In the genomic region with DNA sequence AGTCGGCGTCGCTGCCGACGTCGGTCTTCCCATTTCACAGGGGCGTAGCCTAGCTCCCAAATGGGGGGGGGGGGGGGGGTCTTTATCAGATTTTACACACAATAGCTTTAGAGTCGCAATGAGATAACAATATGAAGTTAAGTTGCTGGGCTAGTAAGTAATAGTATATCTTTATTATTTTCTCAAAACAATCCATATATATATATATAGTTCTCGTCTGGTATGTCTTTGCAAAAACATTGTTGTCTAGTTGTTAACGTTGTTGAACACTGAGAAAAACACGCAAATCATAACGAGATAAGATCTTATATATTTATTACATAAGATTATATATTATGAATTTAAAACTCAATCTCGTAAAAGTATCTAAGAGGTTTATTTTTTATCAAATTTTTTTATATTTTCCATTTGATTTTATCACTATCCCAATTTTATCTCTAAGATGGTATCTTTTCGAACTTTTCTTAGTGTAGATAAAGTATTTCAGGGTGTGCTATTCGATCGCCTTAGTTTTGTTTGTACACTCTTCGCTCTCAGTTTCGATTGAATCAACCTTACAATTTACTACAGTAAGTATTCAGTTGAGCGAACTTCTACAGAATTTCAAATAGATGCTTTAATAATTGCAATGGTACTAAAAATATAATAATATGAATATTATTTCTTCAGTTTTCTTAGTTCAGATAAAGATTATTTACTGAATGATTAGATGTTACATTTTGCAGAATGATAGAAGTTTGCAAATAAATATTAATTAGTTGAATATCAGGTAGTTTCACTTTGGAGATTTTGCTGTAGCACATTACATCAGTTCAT, we compare ENCODE assay signal across 1 fruit fly cellular context.
TF ChIP-seq lines count a peak whose summit lies in the region.

No protein-coding gene starts in this region.

TF ChIP-seq in whole organism, embryonic, 481 proteins besides CTCF, POLR2A, EP300 and RAD21 (continued from another document and continues in another):
- TF ChIP-seq mld (GFP tag; IDR thresholded peaks at IDR 0.05; lab: Robert Waterston, UW; ENCODE audit: partially characterized antibody) = no peak
- TF ChIP-seq pzg (GFP tag; optimal IDR thresholded peaks at IDR 0.05; lab: Kevin White, UChicago) = peak; percentile 13
- TF ChIP-seq CG8290 (GFP tag; optimal IDR thresholded peaks at IDR 0.05; lab: Kevin White, UChicago) = no peak
- TF ChIP-seq CG8290 (tag; optimal IDR thresholded peaks at IDR 0.05; lab: Kevin White, UChicago) = peak in 1 of 2 experiments; percentile 84
- TF ChIP-seq CG11723 (GFP tag; optimal IDR thresholded peaks at IDR 0.05; lab: Kevin White, UChicago) = peak; percentile 51
- TF ChIP-seq CG32767 (GFP tag; IDR thresholded peaks at IDR 0.05; lab: Robert Waterston, UW) = no peak
- peak; percentile 58; the same call in 1 of the 2 replicates for TF ChIP-seq chm (GFP tag; IDR thresholded peaks at IDR 0.05; lab: Robert Waterston, UW)
- no peak for TF ChIP-seq CG2199 (GFP tag; IDR thresholded peaks at IDR 0.05; lab: Robert Waterston, UW)
- TF ChIP-seq az2 (GFP tag; optimal IDR thresholded peaks at IDR 0.05; lab: Kevin White, UChicago) = no peak
- peak; percentile 76 for TF ChIP-seq CG10543 (GFP tag; optimal IDR thresholded peaks at IDR 0.05; lab: Kevin White, UChicago)
- TF ChIP-seq CG1602 (GFP tag; optimal IDR thresholded peaks at IDR 0.05; lab: Kevin White, UChicago) = no peak
- peak; percentile 58 for TF ChIP-seq CG10321 (GFP tag; IDR thresholded peaks at IDR 0.05; lab: Robert Waterston, UW)
- no peak for TF ChIP-seq BEAF-32 (GFP tag; optimal IDR thresholded peaks at IDR 0.05; lab: Kevin White, UChicago)
- peak; percentile 76 for TF ChIP-seq CoRest (tag; optimal IDR thresholded peaks at IDR 0.05; lab: Kevin White, UChicago)
- no peak for TF ChIP-seq CG8089 (GFP tag; optimal IDR thresholded peaks at IDR 0.05; lab: Kevin White, UChicago)
- TF ChIP-seq shn (GFP tag; optimal IDR thresholded peaks at IDR 0.05; lab: Kevin White, UChicago) = no peak
- peak; percentile 46 for TF ChIP-seq Fer2 (tag; optimal IDR thresholded peaks at IDR 0.05; lab: Kevin White, UChicago)
- TF ChIP-seq CG1603 (tag; optimal IDR thresholded peaks at IDR 0.05; lab: Kevin White, UChicago) = peak; percentile 17
- TF ChIP-seq CG17912 (GFP tag; optimal IDR thresholded peaks at IDR 0.05; lab: Kevin White, UChicago) = no peak
- TF ChIP-seq sr (GFP tag; IDR thresholded peaks at IDR 0.05; lab: Robert Waterston, UW) = 0 out of 3 replicates have a peak, but pooled peaks have one; percentile 54
- peak; percentile 65 for TF ChIP-seq sd (tag; optimal IDR thresholded peaks at IDR 0.05; lab: Kevin White, UChicago)
- no peak for TF ChIP-seq CG6254 (GFP tag; optimal IDR thresholded peaks at IDR 0.05; lab: Kevin White, UChicago)
- peak; percentile 80 for TF ChIP-seq BtbVII (GFP tag; optimal IDR thresholded peaks at IDR 0.05; lab: Kevin White, UChicago)
- TF ChIP-seq unc-4 (GFP tag; IDR thresholded peaks at IDR 0.05; lab: Robert Waterston, UW; ENCODE audit: partially characterized antibody) = no peak
- peak; percentile 94 for TF ChIP-seq Gug (GFP tag; IDR thresholded peaks at IDR 0.05; lab: Robert Waterston, UW)
- TF ChIP-seq row (GFP tag; IDR thresholded peaks at IDR 0.05; lab: Robert Waterston, UW) = peak; percentile 84
- TF ChIP-seq CG14710 (tag; optimal IDR thresholded peaks at IDR 0.05; lab: Kevin White, UChicago) = peak; percentile 38
- no peak for TF ChIP-seq CG3065 (GFP tag; optimal IDR thresholded peaks at IDR 0.05; lab: Kevin White, UChicago)
- peak; percentile 47; the same call in 1 of the 2 replicates for TF ChIP-seq Nf-YA (GFP tag; IDR thresholded peaks at IDR 0.05; lab: Robert Waterston, UW)
- TF ChIP-seq CG10366 (GFP tag; IDR thresholded peaks at IDR 0.05; lab: Robert Waterston, UW) = peak; percentile 77
- no peak for TF ChIP-seq dm (GFP tag; optimal IDR thresholded peaks at IDR 0.05; lab: Kevin White, UChicago)
- no peak for TF ChIP-seq pb (GFP tag; optimal IDR thresholded peaks at IDR 0.05; lab: Kevin White, UChicago)
- TF ChIP-seq Optix (GFP tag; IDR thresholded peaks at IDR 0.05; lab: Robert Waterston, UW) = peak; percentile 45; the same call in 1 of the 3 replicates
- TF ChIP-seq h (optimal IDR thresholded peaks at IDR 0.05; lab: Kevin White, UChicago) = no peak
- TF ChIP-seq CG10209 (GFP tag; optimal IDR thresholded peaks at IDR 0.05; lab: Kevin White, UChicago) = peak; percentile 74
- no peak for TF ChIP-seq tio (GFP tag; optimal IDR thresholded peaks at IDR 0.05; lab: Kevin White, UChicago)
- peak; percentile 78 for TF ChIP-seq CG4730 (GFP tag; IDR thresholded peaks at IDR 0.05; lab: Robert Waterston, UW)
- no peak for TF ChIP-seq tna (GFP tag; IDR thresholded peaks at IDR 0.05; lab: Robert Waterston, UW; ENCODE audit: partially characterized antibody)
- no peak for TF ChIP-seq nom (GFP tag; optimal IDR thresholded peaks at IDR 0.05; lab: Kevin White, UChicago)
- no peak for TF ChIP-seq Dip2 (GFP tag; IDR thresholded peaks at IDR 0.05; lab: Robert Waterston, UW)
- TF ChIP-seq zen2 (GFP tag; IDR thresholded peaks at IDR 0.05; lab: Robert Waterston, UW; ENCODE audit: partially characterized antibody) = no peak
- no peak for TF ChIP-seq seq (GFP tag; IDR thresholded peaks at IDR 0.05; lab: Robert Waterston, UW)
- TF ChIP-seq CG10462 (GFP tag; optimal IDR thresholded peaks at IDR 0.05; lab: Kevin White, UChicago) = no peak
- TF ChIP-seq CG7963 (GFP tag; IDR thresholded peaks at IDR 0.05; lab: Robert Waterston, UW; ENCODE audit: partially characterized antibody) = no peak
- TF ChIP-seq Adf1 (GFP tag; IDR thresholded peaks at IDR 0.05; lab: Robert Waterston, UW) = peak; percentile 96
- TF ChIP-seq trem (tag; optimal IDR thresholded peaks at IDR 0.05; lab: Kevin White, UChicago) = peak; percentile 24
- peak; percentile 24 for TF ChIP-seq dmrt11E (tag; optimal IDR thresholded peaks at IDR 0.05; lab: Kevin White, UChicago)
- peak; percentile 88 for TF ChIP-seq CG2678 (tag; optimal IDR thresholded peaks at IDR 0.05; lab: Kevin White, UChicago)
- TF ChIP-seq Hand (GFP tag; optimal IDR thresholded peaks at IDR 0.05; lab: Kevin White, UChicago) = peak; percentile 72
- peak; percentile 83 for TF ChIP-seq Drgx (GFP tag; IDR thresholded peaks at IDR 0.05; lab: Robert Waterston, UW)
- peak; percentile 60 for TF ChIP-seq CG12071 (GFP tag; optimal IDR thresholded peaks at IDR 0.05; lab: Kevin White, UChicago)
- TF ChIP-seq MBD-R2 (GFP tag; IDR thresholded peaks at IDR 0.05; lab: Robert Waterston, UW) = peak; percentile 65; the same call in 1 of the 2 replicates
- TF ChIP-seq CG1792 (GFP tag; optimal IDR thresholded peaks at IDR 0.05; lab: Kevin White, UChicago) = no peak
- TF ChIP-seq Mes4 (GFP tag; optimal IDR thresholded peaks at IDR 0.05; lab: Kevin White, UChicago) = no peak
- TF ChIP-seq Ptx1 (GFP tag; IDR thresholded peaks at IDR 0.05; lab: Robert Waterston, UW) = peak; percentile 79
- TF ChIP-seq CG4404 (GFP tag; IDR thresholded peaks at IDR 0.05; lab: Robert Waterston, UW) = peak; percentile 66; the same call in 1 of the 2 replicates
- TF ChIP-seq run (tag; optimal IDR thresholded peaks at IDR 0.05; lab: Kevin White, UChicago) = no peak
- peak; percentile 84 for TF ChIP-seq CG8924 (tag; optimal IDR thresholded peaks at IDR 0.05; lab: Kevin White, UChicago)
- no peak for TF ChIP-seq pan (optimal IDR thresholded peaks at IDR 0.05; lab: Kevin White, UChicago)
- peak in 1 of 2 experiments; percentile 78 for TF ChIP-seq pan (GFP tag; optimal IDR thresholded peaks at IDR 0.05 in 1 of 2, IDR thresholded peaks at IDR 0.05 in 1 of 2)
- TF ChIP-seq bab2 (GFP tag; optimal IDR thresholded peaks at IDR 0.05; lab: Kevin White, UChicago) = peak; percentile 11
- TF ChIP-seq CG12942 (GFP tag; optimal IDR thresholded peaks at IDR 0.05; lab: Kevin White, UChicago) = no peak
- no peak for TF ChIP-seq jumu (GFP tag; optimal IDR thresholded peaks at IDR 0.05; lab: Kevin White, UChicago)
- peak; percentile 87 for TF ChIP-seq CG15514 (GFP tag; optimal IDR thresholded peaks at IDR 0.05; lab: Kevin White, UChicago)
- TF ChIP-seq Meics (GFP tag; optimal IDR thresholded peaks at IDR 0.05; lab: Kevin White, UChicago) = peak; percentile 93
- TF ChIP-seq schlank (tag; optimal IDR thresholded peaks at IDR 0.05; lab: Kevin White, UChicago) = peak; percentile 78
- peak; percentile 93 for TF ChIP-seq CG18599 (GFP tag; optimal IDR thresholded peaks at IDR 0.05; lab: Kevin White, UChicago)
- peak; percentile 81 for TF ChIP-seq CG7839 (tag; optimal IDR thresholded peaks at IDR 0.05; lab: Kevin White, UChicago)
- no peak for TF ChIP-seq chn (GFP tag; optimal IDR thresholded peaks at IDR 0.05; lab: Kevin White, UChicago)
- no peak for TF ChIP-seq pnt (GFP tag; optimal IDR thresholded peaks at IDR 0.05; lab: Kevin White, UChicago)
- peak; percentile 54; the same call in 1 of the 2 replicates for TF ChIP-seq CkIIα-i1 (GFP tag; IDR thresholded peaks at IDR 0.05; lab: Robert Waterston, UW)
- TF ChIP-seq sima (GFP tag; optimal IDR thresholded peaks at IDR 0.05; lab: Kevin White, UChicago) = no peak
- peak; percentile 41 for TF ChIP-seq CG17829 (tag; optimal IDR thresholded peaks at IDR 0.05; lab: Kevin White, UChicago)
- TF ChIP-seq her (GFP tag; optimal IDR thresholded peaks at IDR 0.05; lab: Kevin White, UChicago) = no peak
- no peak for TF ChIP-seq CG2129 (GFP tag; IDR thresholded peaks at IDR 0.05; lab: Robert Waterston, UW; ENCODE audit: partially characterized antibody)
- no peak for TF ChIP-seq cato (GFP tag; optimal IDR thresholded peaks at IDR 0.05; lab: Kevin White, UChicago; ENCODE audit: borderline replicate concordance)
- peak; percentile 79 for TF ChIP-seq zf30C (GFP tag; optimal IDR thresholded peaks at IDR 0.05; lab: Kevin White, UChicago)
- TF ChIP-seq CG7928 (GFP tag; optimal IDR thresholded peaks at IDR 0.05; lab: Kevin White, UChicago) = peak; percentile 42
- TF ChIP-seq repo (GFP tag; optimal IDR thresholded peaks at IDR 0.05; lab: Kevin White, UChicago) = no peak
- peak; percentile 88 for TF ChIP-seq CG11247 (GFP tag; IDR thresholded peaks at IDR 0.05; lab: Robert Waterston, UW)
- no peak for TF ChIP-seq CG9797 (GFP tag; optimal IDR thresholded peaks at IDR 0.05; lab: Kevin White, UChicago)
- TF ChIP-seq Nf-YB (GFP tag; optimal IDR thresholded peaks at IDR 0.05; lab: Kevin White, UChicago) = peak; percentile 58
- no peak for TF ChIP-seq CG3726 (GFP tag; IDR thresholded peaks at IDR 0.05; lab: Robert Waterston, UW)
- peak; percentile 50 for TF ChIP-seq Sox102F (GFP tag; optimal IDR thresholded peaks at IDR 0.05; lab: Kevin White, UChicago)
- TF ChIP-seq ttk (GFP tag; IDR thresholded peaks at IDR 0.05; lab: Robert Waterston, UW) = peak; percentile 68
- peak; percentile 36 for TF ChIP-seq E2f2 (GFP tag; IDR thresholded peaks at IDR 0.05; lab: Robert Waterston, UW)
- TF ChIP-seq dpn (GFP tag; optimal IDR thresholded peaks at IDR 0.05; lab: Kevin White, UChicago) = peak in 1 of 2 experiments; percentile 40
- TF ChIP-seq Doc2 (GFP tag; IDR thresholded peaks at IDR 0.05; lab: Robert Waterston, UW) = peak; percentile 40; the same call in 1 of the 2 replicates
- no peak for TF ChIP-seq CG14965 (GFP tag; optimal IDR thresholded peaks at IDR 0.05; lab: Kevin White, UChicago; ENCODE audit: borderline replicate concordance)
- peak; percentile 37 for TF ChIP-seq CG6654 (GFP tag; optimal IDR thresholded peaks at IDR 0.05; lab: Kevin White, UChicago)
- TF ChIP-seq E2f1 (GFP tag; IDR thresholded peaks at IDR 0.05; lab: Robert Waterston, UW) = peak; percentile 85
- TF ChIP-seq CG43689 (GFP tag; IDR thresholded peaks at IDR 0.05; lab: Robert Waterston, UW) = peak; percentile 53; the same call in 1 of the 2 replicates
- TF ChIP-seq Xrp1 (GFP tag; IDR thresholded peaks at IDR 0.05; lab: Robert Waterston, UW) = peak; percentile 63
- TF ChIP-seq toy (GFP tag; IDR thresholded peaks at IDR 0.05; lab: Robert Waterston, UW) = peak; percentile 66
- TF ChIP-seq CG2120 (GFP tag; optimal IDR thresholded peaks at IDR 0.05; lab: Kevin White, UChicago) = peak; percentile 87
- peak; percentile 55 for TF ChIP-seq ssp (GFP tag; IDR thresholded peaks at IDR 0.05; lab: Robert Waterston, UW)
- TF ChIP-seq br (optimal IDR thresholded peaks at IDR 0.05; lab: Kevin White, UChicago) = no peak
- peak; percentile 87 for TF ChIP-seq Fer3 (tag; optimal IDR thresholded peaks at IDR 0.05; lab: Kevin White, UChicago)
- TF ChIP-seq TFAM (GFP tag; optimal IDR thresholded peaks at IDR 0.05; lab: Kevin White, UChicago) = no peak
- TF ChIP-seq sug (tag; optimal IDR thresholded peaks at IDR 0.05; lab: Kevin White, UChicago) = peak; percentile 54
- no peak for TF ChIP-seq CG31388 (GFP tag; optimal IDR thresholded peaks at IDR 0.05; lab: Kevin White, UChicago)
- TF ChIP-seq pfk (GFP tag; optimal IDR thresholded peaks at IDR 0.05; lab: Kevin White, UChicago) = no peak
- peak; percentile 71; the same call in 2 of the 3 replicates for TF ChIP-seq Aef1 (GFP tag; IDR thresholded peaks at IDR 0.05; lab: Robert Waterston, UW)
- peak; percentile 83 for TF ChIP-seq gsb (GFP tag; IDR thresholded peaks at IDR 0.05; lab: Robert Waterston, UW)
- TF ChIP-seq Rfx (GFP tag; IDR thresholded peaks at IDR 0.05; lab: Robert Waterston, UW) = peak; percentile 98
- no peak for TF ChIP-seq CG7745 (tag; optimal IDR thresholded peaks at IDR 0.05; lab: Kevin White, UChicago)
- TF ChIP-seq Ada2b (GFP tag; IDR thresholded peaks at IDR 0.05; lab: Robert Waterston, UW) = peak; percentile 79
- no peak for TF ChIP-seq gt (GFP tag; IDR thresholded peaks at IDR 0.05; lab: Robert Waterston, UW)
- no peak for TF ChIP-seq wor (GFP tag; IDR thresholded peaks at IDR 0.05; lab: Robert Waterston, UW)
- peak; percentile 92 for TF ChIP-seq wdn (GFP tag; IDR thresholded peaks at IDR 0.05; lab: Robert Waterston, UW)
- no peak for TF ChIP-seq MESR4 (GFP tag; optimal IDR thresholded peaks at IDR 0.05; lab: Kevin White, UChicago)
- TF ChIP-seq bbx (GFP tag; IDR thresholded peaks at IDR 0.05; lab: Robert Waterston, UW; ENCODE audit: partially characterized antibody) = no peak
- TF ChIP-seq CG31441 (GFP tag; IDR thresholded peaks at IDR 0.05; lab: Robert Waterston, UW) = peak; percentile 67
- no peak for TF ChIP-seq pita (GFP tag; optimal IDR thresholded peaks at IDR 0.05; lab: Kevin White, UChicago)
- peak; percentile 36 for TF ChIP-seq CG17568 (GFP tag; optimal IDR thresholded peaks at IDR 0.05; lab: Kevin White, UChicago)
- peak; percentile 81 for TF ChIP-seq ash1 (GFP tag; optimal IDR thresholded peaks at IDR 0.05; lab: Kevin White, UChicago)
- TF ChIP-seq CG6791 (GFP tag; IDR thresholded peaks at IDR 0.05; lab: Robert Waterston, UW; ENCODE audit: partially characterized antibody) = no peak
- TF ChIP-seq sna (GFP tag; IDR thresholded peaks at IDR 0.05; lab: Robert Waterston, UW; ENCODE audit: partially characterized antibody) = no peak
- TF ChIP-seq CG4424 (GFP tag; optimal IDR thresholded peaks at IDR 0.05; lab: Kevin White, UChicago) = peak; percentile 43
- TF ChIP-seq CG17612 (GFP tag; IDR thresholded peaks at IDR 0.05; lab: Robert Waterston, UW) = 0 out of 2 replicates have a peak, but pooled peaks have one; percentile 49
- no peak for TF ChIP-seq CG10565 (GFP tag; optimal IDR thresholded peaks at IDR 0.05; lab: Kevin White, UChicago)
